Worm (Caenorhabditis elegans) whole organism, L1 larva: ENCODE measurements around the gene T06D4.1.

Experiments
- isw-1 ChIP-seq: fragments of 200-800 bp; sonication (Bioruptor generic); IDR thresholded peaks from 2 replicates; pipeline ENCODE4 v1.3.6; 2022; ENCODE audit warnings: missing genetic modification characterization, missing compliant biosample characterization
- lin-39 ChIP-seq: fragments of 150-350 bp; optimal IDR thresholded peaks from 2 replicates; lab custom pipeline; 2014; ENCODE audit warnings: missing biosample characterization, missing genetic modification reagents, missing genetic modification characterization
- lir-3 ChIP-seq: sonication (generic microtip); optimal IDR thresholded peaks from 2 replicates; lab custom pipeline; 2016; ENCODE audit warnings: mild to moderate bottlenecking, missing genetic modification characterization, moderate library complexity, missing compliant biosample characterization; ENCODE audit not compliant: poor library complexity
- nhr-28 ChIP-seq: fragments of 150-350 bp; optimal IDR thresholded peaks from 2 replicates; lab custom pipeline; 2014; ENCODE audit warnings: missing biosample characterization, missing genetic modification characterization
- pqm-1 ChIP-seq: sonication (generic microtip); optimal IDR thresholded peaks from 3 replicates; lab custom pipeline; 2017; ENCODE audit warnings: missing biosample characterization, missing genetic modification characterization
- unc-130 ChIP-seq: fragments of 150-350 bp; optimal IDR thresholded peaks from 2 replicates; lab custom pipeline; 2017; ENCODE audit warnings: missing biosample characterization, missing genetic modification characterization, inconsistent platforms

- no peak for TF ChIP-seq nhr-28
- no peak for TF ChIP-seq pqm-1 (tag; lab: Kevin White, UChicago)
- TF ChIP-seq lin-39 (tag; lab: Kevin White, UChicago): no peak
- no peak for TF ChIP-seq lir-3 (tag; lab: Kevin White, UChicago)
- no peak for TF ChIP-seq isw-1 (GFP tag; lab: Robert Waterston, UW)
- no peak for TF ChIP-seq unc-130 (tag; lab: Kevin White, UChicago)
These were observed 7.8 kb upstream of the T06D4.1 start for ce11 chrII:3373875-3374274.
